Worm (Caenorhabditis elegans) whole organism, L1 larva: Measurements from ENCODE around the gene spig-9.

ENCODE experiments used
- C16A3.4 ChIP-seq: fragments of 150-350 bp; optimal IDR thresholded peaks from 2 replicates; lab custom pipeline; 2014; ENCODE audit warnings: missing biosample characterization, missing genetic modification characterization
- aly-2 ChIP-seq: fragments of 150-350 bp; optimal IDR thresholded peaks from 2 replicates; lab custom pipeline; 2014; ENCODE audit warnings: missing biosample characterization, missing genetic modification characterization
- ama-1 ChIP-seq: fragments of 150-350 bp; optimal IDR thresholded peaks from 2 replicates; lab custom pipeline; 2014
- blmp-1 ChIP-seq: fragments of 150-350 bp; optimal IDR thresholded peaks from 2 replicates; lab custom pipeline; 2014; ENCODE audit warnings: missing biosample characterization, missing genetic modification characterization
- ceh-8 ChIP-seq: fragments of 200-800 bp; sonication (Bioruptor generic); optimal IDR thresholded peaks from 2 replicates; lab custom pipeline; 2018; ENCODE audit warnings: mild to moderate bottlenecking, missing genetic modification characterization, moderate library complexity, missing compliant biosample characterization
- ceh-82 ChIP-seq, 3 experiments: fragments of 150-350 bp in 1 of 3; sonication (generic microtip) in 2 of 3; optimal IDR thresholded peaks; 2 replicates each; lab custom pipeline; 2014 to 2017; ENCODE audit warnings: missing biosample characterization in 3 of 3, missing genetic modification characterization in 3 of 3
- dpl-1 ChIP-seq, 3 experiments: fragments of 150-350 bp in 2 of 3; sonication (generic microtip) in 1 of 3; optimal IDR thresholded peaks; 2 replicates each; lab custom pipeline; 2014 to 2017; ENCODE audit warnings: missing biosample characterization in 3 of 3, missing genetic modification characterization in 3 of 3, missing genetic modification reagents in 3 of 3
- efl-1 ChIP-seq, 4 experiments: fragments of 150-350 bp; optimal IDR thresholded peaks in 3 of 4; peaks in 1 of 4; 1 replicate in 1 of 4; 2 replicates in 3 of 4; lab custom pipeline; 2014; ENCODE audit warnings: missing biosample characterization in 2 of 4, missing genetic modification characterization in 2 of 4, missing genetic modification reagents in 2 of 4
- elt-3 ChIP-seq, 6 experiments: fragments of 150-350 bp in 1 of 6; sonication (generic microtip); optimal IDR thresholded peaks; 2 replicates each; lab custom pipeline; 2017 to 2018; ENCODE audit warnings: missing biosample characterization in 6 of 6, missing genetic modification characterization in 6 of 6, inconsistent platforms in 1 of 6
- fkh-8 ChIP-seq: sonication (generic microtip); optimal IDR thresholded peaks from 2 replicates; lab custom pipeline; 2016; ENCODE audit warnings: mild to moderate bottlenecking, missing genetic modification characterization, missing compliant biosample characterization
- hpl-2 ChIP-seq: fragments of 150-350 bp; optimal IDR thresholded peaks from 2 replicates; lab custom pipeline; 2014; ENCODE audit warnings: missing biosample characterization, missing genetic modification reagents, missing genetic modification characterization
- isw-1 ChIP-seq: fragments of 200-800 bp; sonication (Bioruptor generic); IDR thresholded peaks from 2 replicates; pipeline ENCODE4 v1.3.6; 2022; ENCODE audit warnings: missing genetic modification characterization, missing compliant biosample characterization
- lin-14 ChIP-seq: fragments of 200-800 bp; sonication (Bioruptor generic); optimal IDR thresholded peaks from 2 replicates; lab custom pipeline; 2018; ENCODE audit warnings: mild to moderate bottlenecking, missing genetic modification characterization, moderate library complexity, missing compliant biosample characterization
- lin-15B ChIP-seq: fragments of 150-350 bp; sonication (generic microtip); optimal IDR thresholded peaks from 3 replicates; lab custom pipeline; 2014; ENCODE audit warnings: missing biosample characterization, missing genetic modification characterization
- lin-35 ChIP-seq, 2 experiments: fragments of 150-350 bp; optimal IDR thresholded peaks; 2 replicates each; lab custom pipeline; 2014; ENCODE audit warnings: missing biosample characterization in 2 of 2, missing genetic modification characterization in 2 of 2, missing genetic modification reagents in 2 of 2
- lir-3 ChIP-seq: sonication (generic microtip); optimal IDR thresholded peaks from 2 replicates; lab custom pipeline; 2016; ENCODE audit warnings: mild to moderate bottlenecking, missing genetic modification characterization, moderate library complexity, missing compliant biosample characterization; ENCODE audit not compliant: poor library complexity
- lsy-2 ChIP-seq, 2 experiments: fragments of 150-350 bp; optimal IDR thresholded peaks; 2 replicates each; lab custom pipeline; 2014; ENCODE audit warnings: missing biosample characterization in 2 of 2, missing genetic modification characterization in 2 of 2
- mab-9 ChIP-seq: fragments of 200-800 bp; sonication (Bioruptor generic); IDR thresholded peaks from 2 replicates; pipeline ENCODE4 v1.3.6; 2022; ENCODE audit warnings: missing genetic modification reagents, missing genetic modification characterization, missing compliant biosample characterization
- nhr-28 ChIP-seq: fragments of 150-350 bp; optimal IDR thresholded peaks from 2 replicates; lab custom pipeline; 2014; ENCODE audit warnings: missing biosample characterization, missing genetic modification characterization
- nhr-47 ChIP-seq: sonication (generic microtip); optimal IDR thresholded peaks from 2 replicates; lab custom pipeline; 2016; ENCODE audit warnings: mild to moderate bottlenecking, missing genetic modification characterization, moderate library complexity, missing compliant biosample characterization
- nhr-71 ChIP-seq: sonication (generic microtip); optimal IDR thresholded peaks from 2 replicates; lab custom pipeline; 2016; ENCODE audit warnings: mild to moderate bottlenecking, missing genetic modification characterization, moderate library complexity, missing compliant biosample characterization
- nhr-76 ChIP-seq: sonication (generic microtip); optimal IDR thresholded peaks from 2 replicates; lab custom pipeline; 2017; ENCODE audit warnings: missing biosample characterization, missing genetic modification characterization
- pax-3 ChIP-seq: fragments of 200-800 bp; sonication (Bioruptor generic); optimal IDR thresholded peaks from 2 replicates; lab custom pipeline; 2018; ENCODE audit warnings: mild to moderate bottlenecking, missing genetic modification characterization, moderate library complexity, missing compliant biosample characterization
- rnt-1 ChIP-seq: sonication (generic microtip); optimal IDR thresholded peaks from 2 replicates; lab custom pipeline; 2016; ENCODE audit warnings: mild to moderate bottlenecking, missing genetic modification characterization, moderate library complexity, missing compliant biosample characterization
- skn-1 ChIP-seq: fragments of 150-350 bp; optimal IDR thresholded peaks from 2 replicates; lab custom pipeline; 2014; ENCODE audit warnings: missing biosample characterization, missing genetic modification characterization
- snpc-4 ChIP-seq: fragments of 150-350 bp; optimal IDR thresholded peaks from 2 replicates; lab custom pipeline; 2014; ENCODE audit warnings: missing biosample characterization, missing genetic modification characterization
- snu-23 ChIP-seq: sonication (generic microtip); optimal IDR thresholded peaks from 2 replicates; lab custom pipeline; 2016; ENCODE audit warnings: missing genetic modification characterization, missing compliant biosample characterization
- sptf-1 ChIP-seq: fragments of 150-350 bp; optimal IDR thresholded peaks from 2 replicates; lab custom pipeline; 2014; ENCODE audit warnings: missing biosample characterization, missing genetic modification characterization
- swsn-7 ChIP-seq: sonication (generic microtip); optimal IDR thresholded peaks from 2 replicates; lab custom pipeline; 2016; ENCODE audit warnings: missing genetic modification characterization, missing compliant biosample characterization
- tbx-2 ChIP-seq: sonication (generic microtip); optimal IDR thresholded peaks from 2 replicates; lab custom pipeline; 2016; ENCODE audit warnings: missing genetic modification characterization, missing compliant biosample characterization
- unc-30 ChIP-seq: sonication (generic microtip); optimal IDR thresholded peaks from 2 replicates; lab custom pipeline; 2017; ENCODE audit warnings: missing biosample characterization, missing genetic modification characterization
- xbp-1 ChIP-seq: sonication (generic microtip); optimal IDR thresholded peaks from 2 replicates; lab custom pipeline; 2016; ENCODE audit warnings: missing genetic modification characterization, missing compliant biosample characterization
- zip-4 ChIP-seq: fragments of 200-800 bp; sonication (Bioruptor generic); optimal IDR thresholded peaks from 2 replicates; lab custom pipeline; 2018; ENCODE audit warnings: mild to moderate bottlenecking, missing genetic modification characterization, moderate library complexity, missing compliant biosample characterization

spig-9 gene

ce11 chrV:13627103-13627623, 15.5 kb upstream of the spig-9 start, which contains the start of gene sde-2:
Gene sde-2 (plus strand): TSS chrV:13627573.
- TF ChIP-seq dpl-1 (GFP tag; optimal IDR thresholded peaks at IDR 0.05; lab: Kevin White, UChicago) (peak in 2 of 3 experiments; percentile 28 to 38), unc-30 (tag; lab: Kevin White, UChicago) (no peak), mab-9 (GFP tag; lab: Robert Waterston, UW) (no peak), nhr-28 (no peak), ceh-82 (tag; optimal IDR thresholded peaks at IDR 0.05; lab: Kevin White, UChicago) (peak in 1 of 3 experiments; percentile 0), snu-23 (peak; percentile 33), pax-3 (tag; lab: Kevin White, UChicago) (peak; percentile 36), ceh-8 (GFP tag; lab: Kevin White, UChicago) (peak; percentile 57), swsn-7 (tag; lab: Kevin White, UChicago) (peak; percentile 33), nhr-71 (tag; lab: Kevin White, UChicago) (peak; percentile 49), isw-1 (peak; percentile 16; the same call in 1 of the 2 replicates), tbx-2 (tag; lab: Kevin White, UChicago) (peak; percentile 44), lsy-2 (tag; optimal IDR thresholded peaks at IDR 0.05; lab: Kevin White, UChicago) (peak in 1 of 2 experiments; percentile 27), lin-14 (peak; percentile 82), efl-1 (optimal IDR thresholded peaks at IDR 0.05; lab: Kevin White, UChicago) (peak; percentile 6 to 39), efl-1 (GFP tag; optimal IDR thresholded peaks at IDR 0.05 in 1 of 2; lab: Kevin White, UChicago) (peak; percentile 28 to 86), ama-1 (lab: Kevin White, UChicago) (no peak), lin-35 (GFP tag; optimal IDR thresholded peaks at IDR 0.05; lab: Kevin White, UChicago) (peak; percentile 6 to 47)

- TF ChIP-seq nhr-71 (tag; lab: Kevin White, UChicago) = peak; percentile 16
- no peak for TF ChIP-seq aly-2
- peak; percentile 20 for TF ChIP-seq C16A3.4 (tag; lab: Kevin White, UChicago)
- peak; percentile 48 for TF ChIP-seq lin-15B
- TF ChIP-seq tbx-2 (tag; lab: Kevin White, UChicago) = peak; percentile 19
- TF ChIP-seq efl-1 (optimal IDR thresholded peaks at IDR 0.05; lab: Kevin White, UChicago) = peak; percentile 47 to 49
- TF ChIP-seq efl-1 (GFP tag; optimal IDR thresholded peaks at IDR 0.05 in 1 of 2; lab: Kevin White, UChicago) = peak; percentile 30 to 95
- peak; percentile 47 for TF ChIP-seq blmp-1 (tag; lab: Kevin White, UChicago)
- TF ChIP-seq ceh-82 (tag; optimal IDR thresholded peaks at IDR 0.05; lab: Kevin White, UChicago) = peak in 1 of 3 experiments; percentile 51
- TF ChIP-seq lir-3 (tag; lab: Kevin White, UChicago) = peak; percentile 13
- TF ChIP-seq skn-1 = peak; percentile 10
- TF ChIP-seq rnt-1 (tag; lab: Kevin White, UChicago) = peak; percentile 67
- TF ChIP-seq lin-35 (GFP tag; optimal IDR thresholded peaks at IDR 0.05; lab: Kevin White, UChicago) = peak; percentile 31 to 45
- TF ChIP-seq elt-3 (tag; optimal IDR thresholded peaks at IDR 0.05; lab: Kevin White, UChicago) = no peak
- TF ChIP-seq dpl-1 (GFP tag; optimal IDR thresholded peaks at IDR 0.05; lab: Kevin White, UChicago) = peak; percentile 7 to 71 (median 59)
- no peak for TF ChIP-seq hpl-2 (GFP tag; lab: Kevin White, UChicago)
- peak; percentile 1 for TF ChIP-seq nhr-47 (tag; lab: Kevin White, UChicago)
- no peak for TF ChIP-seq nhr-76
- no peak for TF ChIP-seq ama-1 (lab: Kevin White, UChicago)
- no peak for TF ChIP-seq zip-4 (GFP tag; lab: Kevin White, UChicago)
- peak in 1 of 2 experiments; percentile 66 for TF ChIP-seq lsy-2 (tag; optimal IDR thresholded peaks at IDR 0.05; lab: Kevin White, UChicago)
- TF ChIP-seq snu-23 = peak; percentile 45
- TF ChIP-seq xbp-1 (tag; lab: Kevin White, UChicago) = no peak
Observed at ce11 chrV:13625517-13626097, 13.9 kb upstream of the spig-9 start, which contains the start of the genes nduv-2 and F53F4.12. Gene nduv-2 (minus strand): TSS chrV:13625567. Gene F53F4.12 (plus strand): TSS chrV:13626047.

- TF ChIP-seq snpc-4 (tag; lab: Kevin White, UChicago) (no peak), fkh-8 (tag; lab: Kevin White, UChicago) (no peak), sptf-1 (tag; lab: Kevin White, UChicago) (no peak)
Observed at ce11 chrV:13624424-13624823, 12.7 kb upstream of the spig-9 start, which contains the start of gene F53F4.11. Gene F53F4.11 (minus strand): TSS chrV:13624524.
